Worm (Caenorhabditis elegans) whole organism, late embryonic: ENCODE data around the gene nhr-286.

Source experiments
- F13H6.1 ChIP-seq: sonication (generic microtip); optimal IDR thresholded peaks from 2 replicates; lab custom pipeline; 2016; ENCODE audit warnings: missing genetic modification characterization, missing compliant biosample characterization
- K09A11.1 ChIP-seq: sonication (generic microtip); optimal IDR thresholded peaks from 2 replicates; lab custom pipeline; 2017; ENCODE audit warnings: antibody characterized with exemption, mild to moderate bottlenecking, missing genetic modification characterization, missing compliant biosample characterization; ENCODE audit not compliant: insufficient read depth
- T23F11.4 ChIP-seq: fragments of 200-800 bp; sonication (Bioruptor generic); optimal IDR thresholded peaks from 2 replicates; lab custom pipeline; 2018; ENCODE audit warnings: mild to moderate bottlenecking, missing genetic modification characterization, missing compliant biosample characterization
- ceh-19 ChIP-seq: fragments of 200-800 bp; sonication (Bioruptor generic); optimal IDR thresholded peaks from 2 replicates; lab custom pipeline; 2018; ENCODE audit warnings: mild to moderate bottlenecking, missing genetic modification characterization, missing compliant biosample characterization
- ceh-2 ChIP-seq: sonication (generic microtip); optimal IDR thresholded peaks from 2 replicates; lab custom pipeline; 2016; ENCODE audit warnings: missing genotype, missing genetic modification characterization, missing compliant biosample characterization
- ceh-30 ChIP-seq: fragments of 150-350 bp; optimal IDR thresholded peaks from 2 replicates; lab custom pipeline; 2014; ENCODE audit warnings: missing biosample characterization, missing genetic modification characterization
- ceh-48 ChIP-seq: sonication (generic microtip); optimal IDR thresholded peaks from 2 replicates; lab custom pipeline; 2016; ENCODE audit warnings: missing genetic modification characterization, inconsistent platforms, missing compliant biosample characterization
- ceh-9 ChIP-seq: sonication (generic microtip); optimal IDR thresholded peaks from 2 replicates; lab custom pipeline; 2016; ENCODE audit warnings: mild to moderate bottlenecking, missing genetic modification characterization, inconsistent platforms, missing compliant biosample characterization
- dmd-4 ChIP-seq: sonication (generic microtip); optimal IDR thresholded peaks from 2 replicates; lab custom pipeline; 2016; ENCODE audit warnings: borderline replicate concordance, missing genetic modification characterization, missing compliant biosample characterization
- dve-1 ChIP-seq: sonication (generic microtip); optimal IDR thresholded peaks from 2 replicates; lab custom pipeline; 2017; ENCODE audit warnings: antibody characterized with exemption, mild to moderate bottlenecking, missing genetic modification characterization, missing compliant biosample characterization
- elt-4 ChIP-seq: sonication (generic microtip); optimal IDR thresholded peaks from 2 replicates; lab custom pipeline; 2016; ENCODE audit warnings: missing genetic modification characterization, missing compliant biosample characterization
- ets-4 ChIP-seq: sonication (generic microtip); optimal IDR thresholded peaks from 2 replicates; lab custom pipeline; 2016; ENCODE audit warnings: missing genetic modification characterization, missing compliant biosample characterization
- eyg-1 ChIP-seq: sonication (generic microtip); optimal IDR thresholded peaks from 2 replicates; lab custom pipeline; 2016; ENCODE audit warnings: missing genotype, missing genetic modification characterization, missing compliant biosample characterization
- hlh-13 ChIP-seq: fragments of 200-800 bp; sonication (Bioruptor generic); optimal IDR thresholded peaks from 2 replicates; lab custom pipeline; 2018; ENCODE audit warnings: mild to moderate bottlenecking, missing genetic modification characterization, missing compliant biosample characterization
- hlh-6 ChIP-seq: sonication (generic microtip); optimal IDR thresholded peaks from 2 replicates; lab custom pipeline; 2016; ENCODE audit warnings: missing genotype, missing genetic modification characterization, missing compliant biosample characterization
- hlh-8 ChIP-seq: sonication (generic microtip); optimal IDR thresholded peaks from 2 replicates; lab custom pipeline; 2016; ENCODE audit warnings: missing genotype, missing genetic modification characterization, missing compliant biosample characterization
- nhr-11 ChIP-seq: fragments of 150-350 bp; optimal IDR thresholded peaks from 2 replicates; lab custom pipeline; 2014; ENCODE audit warnings: missing biosample characterization, missing genetic modification characterization
- odd-2 ChIP-seq: sonication (generic microtip); optimal IDR thresholded peaks from 2 replicates; lab custom pipeline; 2017; ENCODE audit warnings: antibody characterized with exemption, mild to moderate bottlenecking, missing genetic modification characterization, missing compliant biosample characterization
- pax-1 ChIP-seq: fragments of 150-350 bp; optimal IDR thresholded peaks from 2 replicates; lab custom pipeline; 2014; ENCODE audit warnings: missing biosample characterization, missing genetic modification characterization
- rnt-1 ChIP-seq: sonication (generic microtip); optimal IDR thresholded peaks from 2 replicates; lab custom pipeline; 2016; ENCODE audit warnings: missing genetic modification characterization, missing compliant biosample characterization
- sox-2 ChIP-seq: fragments of 200-800 bp; sonication (Bioruptor generic); IDR thresholded peaks from 2 replicates; pipeline ENCODE4 v1.3.6; 2022; ENCODE audit warnings: missing genetic modification reagents, missing genetic modification characterization, missing compliant biosample characterization
- tbx-7 ChIP-seq: sonication (generic microtip); optimal IDR thresholded peaks from 2 replicates; lab custom pipeline; 2016; ENCODE audit warnings: missing genotype, missing genetic modification characterization, missing compliant biosample characterization
- unc-42 ChIP-seq: sonication (generic microtip); optimal IDR thresholded peaks from 2 replicates; lab custom pipeline; 2016; ENCODE audit warnings: missing genotype, missing genetic modification characterization, missing compliant biosample characterization
- unc-55 ChIP-seq: sonication (generic microtip); optimal IDR thresholded peaks from 2 replicates; lab custom pipeline; 2017; ENCODE audit warnings: missing biosample characterization, missing genetic modification reagents, missing genetic modification characterization

nhr-286 gene

ce11 chrV:7050153-7050552 is 41.3 kb downstream of the nhr-286 start:
- no peak for TF ChIP-seq ets-4 (tag; lab: Kevin White, UChicago)
- no peak for TF ChIP-seq pax-1 (tag; lab: Kevin White, UChicago)
- TF ChIP-seq hlh-8: no peak
- TF ChIP-seq ceh-2 (tag; lab: Kevin White, UChicago): no peak
- TF ChIP-seq K09A11.1 (tag; lab: Kevin White, UChicago): no peak
- TF ChIP-seq eyg-1: no peak
- no peak for TF ChIP-seq ceh-48 (tag; lab: Kevin White, UChicago)
- no peak for TF ChIP-seq dve-1 (tag; lab: Kevin White, UChicago)
- TF ChIP-seq ceh-9 (tag; lab: Kevin White, UChicago): no peak
- no peak for TF ChIP-seq sox-2 (GFP tag; lab: Robert Waterston, UW)
- no peak for TF ChIP-seq rnt-1 (tag; lab: Kevin White, UChicago)
- TF ChIP-seq ceh-19: no peak
- TF ChIP-seq F13H6.1 (tag; lab: Kevin White, UChicago): no peak
- TF ChIP-seq ceh-30 (tag; lab: Kevin White, UChicago): no peak

ce11 chrV:7047512-7047911 is 43.9 kb downstream of the nhr-286 start, which contains the start of gene F20A1.8:
F20A1.8 (minus strand) TSS chrV:7047612.
- TF ChIP-seq T23F11.4: no peak
- no peak for TF ChIP-seq F13H6.1 (tag; lab: Kevin White, UChicago)
- TF ChIP-seq odd-2: no peak
- no peak for TF ChIP-seq hlh-8
- TF ChIP-seq dve-1 (tag; lab: Kevin White, UChicago): no peak

- TF ChIP-seq dmd-4 (tag; lab: Kevin White, UChicago) (no peak), unc-42 (tag; lab: Kevin White, UChicago) (no peak), dve-1 (tag; lab: Kevin White, UChicago) (no peak), elt-4 (no peak), hlh-6 (tag; lab: Kevin White, UChicago) (no peak), nhr-11 (tag; lab: Kevin White, UChicago) (no peak), unc-55 (GFP tag; lab: Kevin White, UChicago) (no peak), ceh-9 (tag; lab: Kevin White, UChicago) (no peak), T23F11.4 (no peak), hlh-13 (no peak), tbx-7 (tag; lab: Kevin White, UChicago) (no peak)
Observed at ce11 chrV:7046005-7046404, 45.4 kb downstream of the nhr-286 start, which contains the start of gene F20A1.2. F20A1.2 (plus strand) TSS chrV:7046305.
